Fruit fly (Drosophila melanogaster): ENCODE results near the gene cta.

The cta gene

DNA sequence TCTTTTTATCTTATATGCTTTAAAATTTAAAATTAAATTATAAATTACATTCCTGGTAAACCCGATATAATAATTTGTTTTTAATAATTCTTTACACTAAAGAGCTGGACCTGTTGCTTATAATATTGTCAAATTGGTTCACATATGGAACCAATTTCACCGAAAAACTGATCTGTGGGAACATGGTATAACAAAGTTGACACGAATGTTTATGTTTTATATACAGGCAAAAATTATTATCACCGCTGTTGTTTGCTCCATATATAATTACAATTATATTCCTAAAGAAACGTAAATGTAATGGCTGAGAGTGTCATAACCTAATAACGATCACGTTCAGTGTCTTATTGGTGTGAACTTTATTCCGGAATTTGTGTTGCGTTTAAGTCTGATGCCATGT is at the start of gene cta:
TSS of gene cta (plus strand) at position 233 of the 400 bp plus-strand sequence.
- no peak for TF ChIP-seq CTCF (optimal IDR thresholded peaks at IDR 0.05)
- TF ChIP-seq CG8478 (optimal IDR thresholded peaks at IDR 0.05): no peak

DNA sequence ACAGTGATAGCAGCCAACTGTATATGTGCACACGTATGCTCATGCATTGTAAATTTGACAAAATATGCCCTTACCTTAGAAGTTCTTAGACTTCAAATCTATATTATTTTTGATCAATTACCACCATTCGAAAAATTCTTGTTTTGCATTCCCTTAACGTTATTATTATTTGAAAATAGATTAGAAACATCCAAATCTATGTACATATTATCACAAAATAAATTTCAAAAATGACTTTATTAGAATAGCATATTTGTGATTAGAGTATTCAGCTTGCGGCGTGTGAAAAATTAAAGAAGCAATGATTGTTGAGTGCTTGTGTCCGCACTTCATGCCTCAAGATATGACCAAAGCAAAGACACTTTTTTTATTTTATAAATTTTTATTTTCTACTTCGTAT is 12.2 kb downstream of the cta start:
- TF ChIP-seq CG8478 (optimal IDR thresholded peaks at IDR 0.05) (no peak), CTCF (optimal IDR thresholded peaks at IDR 0.05) (no peak)

DNA sequence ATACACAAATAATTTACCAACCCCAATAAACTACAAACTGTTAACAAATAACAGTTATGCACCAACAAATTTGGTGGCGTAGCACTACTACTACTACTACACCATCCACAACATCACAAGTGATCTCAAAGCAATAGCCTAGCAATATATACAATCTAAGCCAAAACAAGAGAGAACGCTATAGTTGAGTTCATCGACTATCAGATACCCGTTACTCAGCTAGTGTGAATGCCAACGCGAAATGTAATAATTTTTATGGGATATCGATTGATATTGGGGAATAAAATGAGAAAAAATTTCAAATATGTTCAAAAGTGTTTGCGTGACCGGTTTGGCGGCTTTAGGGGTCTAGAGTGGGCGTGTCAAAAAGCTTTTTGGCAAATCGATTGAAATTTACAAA is 42.3 kb downstream of the cta start:
- TF ChIP-seq CG8478 (optimal IDR thresholded peaks at IDR 0.05) (no peak), CTCF (optimal IDR thresholded peaks at IDR 0.05) (no peak)

- TF ChIP-seq CG8478 (optimal IDR thresholded peaks at IDR 0.05) (no peak), CTCF (optimal IDR thresholded peaks at IDR 0.05) (no peak)
Observed at dm6 chr2L:23025386-23025785, 43.8 kb downstream of the cta start.

- TF ChIP-seq CG8478 (optimal IDR thresholded peaks at IDR 0.05) (no peak), CTCF (optimal IDR thresholded peaks at IDR 0.05) (no peak)
Observed at dm6 chr2L:23025815-23026214, 44.2 kb downstream of the cta start, which contains the start of gene Cht10. Gene Cht10, minus strand, starts transcription at chr2L:23025915.
